Worm (Caenorhabditis elegans) whole organism, L3 larva: ENCODE measurements around the gene Y116F11B.7.

Source experiments
- R02D3.7 ChIP-seq: fragments of 150-350 bp; optimal IDR thresholded peaks from 2 replicates; lab custom pipeline; 2014; ENCODE audit warnings: missing biosample characterization, missing genetic modification characterization
- ZK546.5 ChIP-seq: sonication (generic microtip); optimal IDR thresholded peaks from 2 replicates; lab custom pipeline; 2017; ENCODE audit warnings: missing biosample characterization, missing genetic modification characterization
- aly-2 ChIP-seq: fragments of 150-350 bp; optimal IDR thresholded peaks from 2 replicates; lab custom pipeline; 2014; ENCODE audit warnings: missing biosample characterization, missing genetic modification characterization
- ama-1 ChIP-seq: fragments of 150-350 bp; optimal IDR thresholded peaks from 2 replicates; lab custom pipeline; 2018
- ceh-16 ChIP-seq: sonication (generic microtip); optimal IDR thresholded peaks from 2 replicates; lab custom pipeline; 2017; ENCODE audit warnings: missing biosample characterization, missing genetic modification characterization
- ceh-28 ChIP-seq: fragments of 150-350 bp; optimal IDR thresholded peaks from 2 replicates; lab custom pipeline; 2014; ENCODE audit warnings: missing biosample characterization, missing genetic modification reagents, missing genetic modification characterization
- ceh-82 ChIP-seq: fragments of 150-350 bp; optimal IDR thresholded peaks from 2 replicates; lab custom pipeline; 2014; ENCODE audit warnings: missing biosample characterization, missing genetic modification characterization
- ceh-9 ChIP-seq: sonication (generic microtip); optimal IDR thresholded peaks from 2 replicates; lab custom pipeline; 2018; ENCODE audit warnings: missing biosample characterization, missing genetic modification characterization
- daf-12 ChIP-seq: fragments of 150-350 bp; optimal IDR thresholded peaks from 2 replicates; lab custom pipeline; 2014; ENCODE audit warnings: missing biosample characterization, missing genetic modification reagents, missing genetic modification characterization
- elt-3 ChIP-seq, 3 experiments: fragments of 150-350 bp in 1 of 3; sonication (generic microtip) in 2 of 3; optimal IDR thresholded peaks; 2 replicates in 2 of 3; 4 replicates in 1 of 3; lab custom pipeline; 2014 to 2017; ENCODE audit warnings: missing biosample characterization in 3 of 3, missing genetic modification characterization in 3 of 3
- eor-1 ChIP-seq, 2 experiments: fragments of 150-350 bp; optimal IDR thresholded peaks; 2 replicates each; lab custom pipeline; 2014 to 2018; ENCODE audit warnings: missing biosample characterization in 2 of 2, missing genetic modification characterization in 2 of 2
- fkh-10 ChIP-seq: sonication (generic microtip); optimal IDR thresholded peaks from 2 replicates; lab custom pipeline; 2017; ENCODE audit warnings: missing biosample characterization, missing genetic modification reagents, missing genetic modification characterization
- fkh-2 ChIP-seq: fragments of 150-350 bp; optimal IDR thresholded peaks from 2 replicates; lab custom pipeline; 2014; ENCODE audit warnings: missing biosample characterization, missing genetic modification reagents, missing genetic modification characterization
- hmg-11 ChIP-seq: sonication (generic microtip); optimal IDR thresholded peaks from 2 replicates; lab custom pipeline; 2016; ENCODE audit warnings: missing genetic modification characterization, missing compliant biosample characterization
- jun-1 ChIP-seq: fragments of 150-350 bp; optimal IDR thresholded peaks from 2 replicates; lab custom pipeline; 2014; ENCODE audit warnings: missing biosample characterization, missing genetic modification reagents, missing genetic modification characterization
- lin-15B ChIP-seq: fragments of 150-350 bp; optimal IDR thresholded peaks from 2 replicates; lab custom pipeline; 2014; ENCODE audit warnings: missing biosample characterization, missing genetic modification characterization
- lsy-12 ChIP-seq: sonication (generic microtip); optimal IDR thresholded peaks from 2 replicates; lab custom pipeline; 2016; ENCODE audit warnings: mild to moderate bottlenecking, missing genetic modification characterization, missing compliant biosample characterization
- mdl-1 ChIP-seq: fragments of 150-350 bp; optimal IDR thresholded peaks from 2 replicates; lab custom pipeline; 2014; ENCODE audit warnings: missing biosample characterization, missing genetic modification characterization
- mml-1 ChIP-seq: fragments of 150-350 bp; sonication (generic microtip); optimal IDR thresholded peaks from 3 replicates; lab custom pipeline; 2014; ENCODE audit warnings: missing biosample characterization, missing genetic modification characterization
- nhr-11 ChIP-seq: fragments of 150-350 bp; optimal IDR thresholded peaks from 2 replicates; lab custom pipeline; 2014; ENCODE audit warnings: missing biosample characterization, missing genetic modification characterization
- nhr-12 ChIP-seq: fragments of 150-350 bp; optimal IDR thresholded peaks from 2 replicates; lab custom pipeline; 2014; ENCODE audit warnings: missing biosample characterization, missing genetic modification characterization
- nhr-23 ChIP-seq: fragments of 150-350 bp; optimal IDR thresholded peaks from 2 replicates; lab custom pipeline; 2014; ENCODE audit warnings: missing biosample characterization, missing genetic modification reagents, missing genetic modification characterization
- nhr-28 ChIP-seq: fragments of 150-350 bp; optimal IDR thresholded peaks from 2 replicates; lab custom pipeline; 2014; ENCODE audit warnings: missing biosample characterization, missing genetic modification characterization
- nhr-43 ChIP-seq: sonication (generic microtip); optimal IDR thresholded peaks from 2 replicates; lab custom pipeline; 2016; ENCODE audit warnings: mild to moderate bottlenecking, missing genetic modification characterization, missing compliant biosample characterization; ENCODE audit not compliant: poor library complexity, severe bottlenecking
- nhr-67 ChIP-seq: fragments of 150-350 bp; optimal IDR thresholded peaks from 2 replicates; lab custom pipeline; 2014; ENCODE audit warnings: missing biosample characterization, missing genetic modification characterization
- nhr-76 ChIP-seq: fragments of 150-350 bp; sonication (generic microtip); optimal IDR thresholded peaks from 5 replicates; lab custom pipeline; 2014; ENCODE audit warnings: missing biosample characterization, missing genetic modification characterization
- nhr-77 ChIP-seq: fragments of 150-350 bp; optimal IDR thresholded peaks from 2 replicates; lab custom pipeline; 2014; ENCODE audit warnings: missing biosample characterization, missing genetic modification characterization
- pha-4 ChIP-seq: fragments of 150-350 bp; optimal IDR thresholded peaks from 2 replicates; lab custom pipeline; 2014; ENCODE audit warnings: missing biosample characterization, missing genetic modification reagents, missing genetic modification characterization
- pqm-1 ChIP-seq: fragments of 150-350 bp; optimal IDR thresholded peaks from 2 replicates; lab custom pipeline; 2017; ENCODE audit warnings: missing biosample characterization, missing genetic modification characterization, inconsistent platforms
- sea-2 ChIP-seq: fragments of 150-350 bp; sonication (generic microtip); optimal IDR thresholded peaks from 4 replicates; lab custom pipeline; 2014; ENCODE audit warnings: missing biosample characterization, missing genetic modification reagents, missing genetic modification characterization
- skn-1 ChIP-seq: fragments of 150-350 bp; optimal IDR thresholded peaks from 2 replicates; lab custom pipeline; 2014; ENCODE audit warnings: missing biosample characterization, missing genetic modification characterization
- tbx-2 ChIP-seq: sonication (generic microtip); optimal IDR thresholded peaks from 2 replicates; lab custom pipeline; 2016; ENCODE audit warnings: mild to moderate bottlenecking, missing genetic modification characterization, missing compliant biosample characterization
- unc-39 ChIP-seq: sonication (generic microtip); optimal IDR thresholded peaks from 4 replicates; lab custom pipeline; 2017; ENCODE audit warnings: missing biosample characterization, missing genetic modification characterization
- unc-62 ChIP-seq: fragments of 150-350 bp; sonication (generic microtip); optimal IDR thresholded peaks from 4 replicates; lab custom pipeline; 2014; ENCODE audit warnings: missing biosample characterization, missing genetic modification reagents, missing genetic modification characterization
- ztf-11 ChIP-seq: fragments of 150-350 bp; optimal IDR thresholded peaks from 2 replicates; lab custom pipeline; 2014; ENCODE audit warnings: missing biosample characterization, missing genetic modification characterization
- ztf-4 ChIP-seq: fragments of 150-350 bp; optimal IDR thresholded peaks from 2 replicates; lab custom pipeline; 2014; ENCODE audit warnings: missing biosample characterization, missing genetic modification characterization

Y116F11B.7 gene

DNA sequence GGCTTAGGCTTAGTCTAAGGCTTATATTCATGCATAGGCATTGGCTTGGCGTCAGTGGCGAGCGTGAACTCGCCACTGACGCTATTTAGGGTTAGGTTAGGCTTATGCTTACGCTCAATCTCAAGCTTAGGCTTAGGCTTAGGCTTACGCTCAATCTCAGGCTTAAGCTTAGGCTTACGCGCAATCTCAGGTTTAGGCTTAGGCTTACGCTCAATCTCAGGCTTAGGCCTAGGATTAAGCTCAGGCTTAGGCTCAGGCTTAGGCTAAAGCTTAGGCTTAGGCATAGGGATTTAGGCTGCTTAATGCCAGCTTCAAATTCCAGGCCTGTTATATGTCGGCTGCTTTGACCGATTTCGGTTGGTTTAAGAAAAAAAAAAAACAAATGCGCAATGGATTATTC lies 27.9 kb upstream of the Y116F11B.7 start:
- TF ChIP-seq nhr-76: no peak
- no peak for TF ChIP-seq ZK546.5 (tag; lab: Kevin White, UChicago)
- no peak for TF ChIP-seq nhr-43
- TF ChIP-seq lsy-12 (tag; lab: Kevin White, UChicago): no peak
- no peak for TF ChIP-seq mdl-1 (tag; lab: Kevin White, UChicago)
- TF ChIP-seq R02D3.7 (tag; lab: Kevin White, UChicago): no peak
- TF ChIP-seq lin-15B (tag; lab: Kevin White, UChicago): no peak
- no peak for TF ChIP-seq nhr-28 (tag; lab: Kevin White, UChicago)
- TF ChIP-seq nhr-12: no peak
- no peak for TF ChIP-seq unc-62 (GFP tag; lab: Kevin White, UChicago)
- no peak for TF ChIP-seq hmg-11 (tag; lab: Kevin White, UChicago)
- no peak for TF ChIP-seq daf-12 (tag; lab: Kevin White, UChicago)
- no peak for TF ChIP-seq fkh-2 (tag; lab: Kevin White, UChicago)
- no peak for TF ChIP-seq skn-1 (tag; lab: Kevin White, UChicago)
- TF ChIP-seq eor-1 (tag; optimal IDR thresholded peaks at IDR 0.05; lab: Kevin White, UChicago): no peak
- TF ChIP-seq nhr-77 (tag; lab: Kevin White, UChicago): no peak
- no peak for TF ChIP-seq ama-1
- no peak for TF ChIP-seq fkh-10 (GFP tag; lab: Kevin White, UChicago)
- TF ChIP-seq nhr-67 (tag; lab: Kevin White, UChicago): no peak

DNA sequence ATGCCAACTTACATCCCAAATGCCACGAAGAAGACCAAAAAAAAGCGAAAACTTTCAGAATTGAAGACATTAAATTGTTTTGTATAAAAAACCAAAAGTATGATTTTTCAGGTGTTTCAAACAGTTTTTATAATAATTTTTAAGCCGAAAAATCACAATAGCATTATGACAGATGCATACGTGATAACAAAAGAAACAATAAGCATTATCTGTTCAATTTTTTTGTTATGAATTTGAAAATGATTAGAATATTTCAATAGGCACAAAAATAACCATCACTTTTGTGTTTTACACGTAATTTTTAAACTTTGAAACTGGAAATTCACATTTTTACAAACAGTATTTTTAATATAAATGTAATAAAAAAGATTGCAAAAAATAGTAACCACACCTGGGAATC lies 26.0 kb upstream of the Y116F11B.7 start, which contains the start of gene Y116F11B.17:
Gene Y116F11B.17, minus strand, starts transcription at position 101 of the 400 bp plus-strand sequence.
- TF ChIP-seq daf-12 (tag; lab: Kevin White, UChicago) (no peak), lin-15B (tag; lab: Kevin White, UChicago) (no peak), ceh-28 (tag; lab: Kevin White, UChicago) (no peak), ZK546.5 (tag; lab: Kevin White, UChicago) (no peak), pqm-1 (no peak), nhr-12 (no peak), nhr-23 (tag; lab: Kevin White, UChicago) (no peak), nhr-67 (tag; lab: Kevin White, UChicago) (no peak), skn-1 (tag; lab: Kevin White, UChicago) (no peak)
- TF ChIP-seq, all 47 proteins: peak for 0

DNA sequence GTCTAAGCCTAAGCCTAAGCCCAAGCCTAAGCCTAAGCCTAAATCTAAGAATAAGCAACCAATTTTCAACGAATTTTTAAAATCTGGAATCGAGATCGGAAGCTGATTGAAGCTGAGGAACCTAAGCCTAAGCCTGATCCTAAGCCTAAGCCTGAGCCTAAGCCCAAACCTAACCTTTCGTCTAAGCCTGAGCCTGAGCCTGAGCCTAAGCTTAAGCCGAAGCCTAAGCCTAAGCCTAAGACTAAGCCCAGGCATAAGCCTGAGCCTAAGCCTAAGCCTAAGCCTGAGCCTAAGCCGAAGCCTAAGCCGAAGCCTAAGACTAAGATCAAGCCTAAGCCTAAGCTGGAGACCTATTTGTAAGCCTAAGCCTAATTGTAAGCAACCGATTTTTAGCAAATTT lies 20.6 kb upstream of the Y116F11B.7 start:
- no peak for TF ChIP-seq ceh-16 (tag; lab: Kevin White, UChicago)
- no peak for TF ChIP-seq nhr-28 (tag; lab: Kevin White, UChicago)
- no peak for TF ChIP-seq mml-1 (tag; lab: Kevin White, UChicago)
- no peak for TF ChIP-seq daf-12 (tag; lab: Kevin White, UChicago)
- no peak for TF ChIP-seq ZK546.5 (tag; lab: Kevin White, UChicago)
- TF ChIP-seq elt-3 (tag; optimal IDR thresholded peaks at IDR 0.05; lab: Kevin White, UChicago): no peak
- TF ChIP-seq tbx-2 (tag; lab: Kevin White, UChicago): no peak
- TF ChIP-seq nhr-77 (tag; lab: Kevin White, UChicago): no peak
- TF ChIP-seq unc-39 (tag; lab: Kevin White, UChicago): no peak
- TF ChIP-seq nhr-12: no peak
- TF ChIP-seq lin-15B (tag; lab: Kevin White, UChicago): no peak

ce11 chrV:19829225-19829624 lies 18.9 kb upstream of the Y116F11B.7 start:
- TF ChIP-seq nhr-11 (tag; lab: Kevin White, UChicago) (no peak), skn-1 (tag; lab: Kevin White, UChicago) (no peak), nhr-76 (no peak), sea-2 (GFP tag; lab: Kevin White, UChicago) (no peak), mml-1 (tag; lab: Kevin White, UChicago) (no peak), nhr-77 (tag; lab: Kevin White, UChicago) (no peak), mdl-1 (tag; lab: Kevin White, UChicago) (no peak), nhr-28 (tag; lab: Kevin White, UChicago) (no peak), ceh-82 (no peak), ztf-11 (tag; lab: Kevin White, UChicago) (no peak), nhr-12 (no peak), ZK546.5 (tag; lab: Kevin White, UChicago) (no peak), pha-4 (tag; lab: Kevin White, UChicago) (no peak), jun-1 (tag; lab: Kevin White, UChicago) (no peak), ceh-9 (tag; lab: Kevin White, UChicago) (no peak), aly-2 (no peak), eor-1 (tag; optimal IDR thresholded peaks at IDR 0.05; lab: Kevin White, UChicago) (no peak), ztf-4 (no peak), lin-15B (tag; lab: Kevin White, UChicago) (no peak), R02D3.7 (tag; lab: Kevin White, UChicago) (no peak)
